Fruit fly (Drosophila melanogaster) whole organism, embryonic: Measurements from ENCODE around the gene CG14958.
A peak's percentile ranks its signal among the peaks of the same experiment; 100 is the strongest.

ENCODE experiments used
- Awh ChIP-seq: fragments of 200-800 bp; sonication (Bioruptor generic); IDR thresholded peaks from 2 replicates; pipeline ENCODE4, ENCODE4 v1.3.6; 2022; ENCODE audit warnings: missing biosample characterization, missing genetic modification characterization
- Bdp1 ChIP-seq: fragments of 200-800 bp; sonication (Bioruptor generic); optimal IDR thresholded peaks from 3 replicates; lab custom pipeline; 2016; ENCODE audit warnings: missing biosample characterization, missing genetic modification characterization
- CG10321 ChIP-seq: fragments of 200-800 bp; sonication (Bioruptor generic); IDR thresholded peaks from 2 replicates; pipeline ENCODE4 v1.3.6; 2022; ENCODE audit warnings: missing biosample characterization, missing genetic modification characterization
- CG10654 ChIP-seq: fragments of 200-800 bp; sonication (Bioruptor generic); optimal IDR thresholded peaks from 2 replicates; lab custom pipeline; 2016; ENCODE audit warnings: missing biosample characterization, missing genetic modification characterization
- CG12299 ChIP-seq: fragments of 200-800 bp; sonication (Bioruptor generic); optimal IDR thresholded peaks from 2 replicates; lab custom pipeline; 2018; ENCODE audit warnings: missing biosample characterization, mild to moderate bottlenecking, missing genetic modification characterization
- CG15011 ChIP-seq: fragments of 200-800 bp; sonication (Bioruptor generic); optimal IDR thresholded peaks from 3 replicates; lab custom pipeline; 2018; ENCODE audit warnings: missing biosample characterization, mild to moderate bottlenecking, missing genetic modification characterization
- CG15073 ChIP-seq: fragments of 200-800 bp; sonication (Bioruptor generic); optimal IDR thresholded peaks from 2 replicates; lab custom pipeline; 2016; ENCODE audit warnings: missing biosample characterization, missing genetic modification characterization
- CG17186 ChIP-seq: fragments of 200-800 bp; sonication (Bioruptor generic); optimal IDR thresholded peaks from 3 replicates; lab custom pipeline; 2017; ENCODE audit warnings: missing biosample characterization, missing genetic modification reagents, missing genetic modification characterization
- CG17568 ChIP-seq: fragments of 200-800 bp; sonication (Bioruptor generic); optimal IDR thresholded peaks from 2 replicates; lab custom pipeline; 2018; ENCODE audit warnings: missing biosample characterization, mild to moderate bottlenecking, missing genetic modification characterization, moderate library complexity
- CG17802 ChIP-seq: fragments of 200-800 bp; sonication (Bioruptor generic); optimal IDR thresholded peaks from 2 replicates; lab custom pipeline; 2018; ENCODE audit warnings: missing biosample characterization, mild to moderate bottlenecking, missing genetic modification characterization, moderate library complexity
- CG17829 ChIP-seq: fragments of 200-800 bp; optimal IDR thresholded peaks from 2 replicates; lab custom pipeline; 2019; ENCODE audit warnings: missing biosample characterization, mild to moderate bottlenecking, missing genetic modification characterization, moderate library complexity
- CG1832 ChIP-seq: fragments of 200-800 bp; sonication (Bioruptor generic); optimal IDR thresholded peaks from 2 replicates; lab custom pipeline; 2017; ENCODE audit warnings: missing biosample characterization, mild to moderate bottlenecking, missing genetic modification characterization, inconsistent platforms
- CG2120 ChIP-seq: fragments of 200-800 bp; sonication (Bioruptor generic); optimal IDR thresholded peaks from 3 replicates; lab custom pipeline; 2016; ENCODE audit warnings: missing biosample characterization, missing genetic modification characterization
- CG32532 ChIP-seq: fragments of 200-800 bp; sonication (Bioruptor generic); IDR thresholded peaks from 2 replicates; pipeline ENCODE4 v1.3.6; 2022; ENCODE audit warnings: missing biosample characterization, missing genetic modification characterization
- CG32767 ChIP-seq: fragments of 200-800 bp; sonication (Bioruptor generic); IDR thresholded peaks from 2 replicates; pipeline ENCODE4 v1.3.6; 2022; ENCODE audit warnings: missing biosample characterization, missing genetic modification characterization
- CG33557 ChIP-seq: fragments of 200-800 bp; sonication (Bioruptor generic); optimal IDR thresholded peaks from 2 replicates; lab custom pipeline; 2019; ENCODE audit warnings: missing biosample characterization, mild to moderate bottlenecking, missing genetic modification characterization, moderate library complexity
- CG34224 ChIP-seq: fragments of 200-800 bp; sonication (Bioruptor generic); IDR thresholded peaks from 3 replicates; pipeline ENCODE4 v1.3.6; 2022; ENCODE audit warnings: missing biosample characterization, missing genetic modification characterization; ENCODE audit not compliant: partially characterized antibody
- CG7745 ChIP-seq: fragments of 200-800 bp; sonication (Bioruptor generic); optimal IDR thresholded peaks from 2 replicates; lab custom pipeline; 2018; ENCODE audit warnings: missing biosample characterization, mild to moderate bottlenecking, missing genetic modification characterization, moderate library complexity
- CG8290 ChIP-seq, 3 experiments: fragments of 200-800 bp; sonication (Bioruptor generic); optimal IDR thresholded peaks; 2 replicates each; lab custom pipeline; 2016 to 2019; ENCODE audit warnings: missing biosample characterization in 3 of 3, missing genetic modification characterization in 3 of 3, mild to moderate bottlenecking in 2 of 3, moderate library complexity in 1 of 3
- CHES-1-like ChIP-seq: fragments of 200-800 bp; sonication (Bioruptor generic); optimal IDR thresholded peaks from 2 replicates; lab custom pipeline; 2016; ENCODE audit warnings: missing biosample characterization, missing genetic modification characterization
- Deaf1 ChIP-seq: fragments of 200-800 bp; optimal IDR thresholded peaks from 3 replicates; lab custom pipeline; 2019; ENCODE audit warnings: missing biosample characterization, mild to moderate bottlenecking, missing genetic modification characterization, moderate library complexity
- Dll ChIP-seq: fragments of 200-800 bp; sonication (Bioruptor generic); IDR thresholded peaks from 4 replicates; pipeline ENCODE4 v1.3.6; 2022; ENCODE audit warnings: missing biosample characterization, missing genetic modification characterization; ENCODE audit not compliant: partially characterized antibody
- Doc3 ChIP-seq: fragments of 200-800 bp; sonication (Bioruptor generic); IDR thresholded peaks from 3 replicates; pipeline ENCODE4 v1.3.6; 2022; ENCODE audit warnings: missing biosample characterization, missing genetic modification characterization; ENCODE audit not compliant: partially characterized antibody
- GATAe ChIP-seq: fragments of 200-800 bp; sonication (Bioruptor generic); conservative IDR thresholded peaks from 2 replicates; pipeline ENCODE4 v1.3.6; 2022; ENCODE audit warnings: missing biosample characterization, missing genetic modification characterization
- Jarid2 ChIP-seq: fragments of 200-800 bp; sonication (Bioruptor generic); optimal IDR thresholded peaks from 3 replicates; lab custom pipeline; 2017; ENCODE audit warnings: mild to moderate bottlenecking, missing biosample characterization, missing genetic modification reagents, missing genetic modification characterization
- Kr ChIP-seq: fragments of 200-800 bp; sonication (Bioruptor generic); optimal IDR thresholded peaks from 2 replicates; lab custom pipeline; 2017; ENCODE audit warnings: missing biosample characterization, mild to moderate bottlenecking, missing genetic modification characterization
- Mrtf ChIP-seq: fragments of 200-800 bp; sonication (Bioruptor generic); IDR thresholded peaks from 3 replicates; pipeline ENCODE4 v1.3.6; 2022; ENCODE audit warnings: missing biosample characterization, missing genetic modification characterization
- Nf-YB ChIP-seq: fragments of 200-800 bp; sonication (Bioruptor generic); optimal IDR thresholded peaks from 3 replicates; lab custom pipeline; 2019; ENCODE audit warnings: missing biosample characterization, mild to moderate bottlenecking, missing genetic modification characterization, moderate library complexity
- Ptx1 ChIP-seq: fragments of 200-800 bp; sonication (Bioruptor generic); IDR thresholded peaks from 2 replicates; pipeline ENCODE4 v1.3.6; 2022; ENCODE audit warnings: missing biosample characterization, missing genetic modification characterization
- Ravus ChIP-seq: fragments of 200-800 bp; sonication (Bioruptor generic); IDR thresholded peaks from 2 replicates; pipeline ENCODE4 v1.3.6; 2022; ENCODE audit warnings: missing biosample characterization, missing genetic modification characterization
- Scr ChIP-seq: fragments of 200-800 bp; sonication (Bioruptor generic); IDR thresholded peaks from 2 replicates; pipeline ENCODE4 v1.3.6; 2022; ENCODE audit warnings: missing biosample characterization, missing genetic modification characterization; ENCODE audit not compliant: partially characterized antibody
- Usf ChIP-seq: fragments of 200-800 bp; sonication (Bioruptor generic); optimal IDR thresholded peaks from 2 replicates; lab custom pipeline; 2017; ENCODE audit warnings: missing genotype, missing biosample characterization, missing genetic modification characterization
- caup ChIP-seq: fragments of 200-800 bp; sonication (Bioruptor generic); optimal IDR thresholded peaks from 3 replicates; lab custom pipeline; 2017; ENCODE audit warnings: missing biosample characterization, mild to moderate bottlenecking, missing genetic modification characterization, moderate library complexity; ENCODE audit not compliant: severe bottlenecking
- chif ChIP-seq, 2 experiments: fragments of 200-800 bp; sonication (Bioruptor generic); optimal IDR thresholded peaks; 3 replicates each; lab custom pipeline; 2016; ENCODE audit warnings: missing biosample characterization in 2 of 2, missing genetic modification characterization in 2 of 2
- dati ChIP-seq: fragments of 200-800 bp; sonication (Bioruptor generic); IDR thresholded peaks from 2 replicates; pipeline ENCODE4 v1.3.6; 2022; ENCODE audit warnings: missing biosample characterization, missing genetic modification characterization
- dimm ChIP-seq: fragments of 200-800 bp; sonication (Bioruptor generic); IDR thresholded peaks from 2 replicates; pipeline ENCODE4 v1.3.6; 2022; ENCODE audit warnings: missing biosample characterization, missing genetic modification characterization
- fu2 ChIP-seq: fragments of 200-800 bp; sonication (Bioruptor generic); optimal IDR thresholded peaks from 2 replicates; lab custom pipeline; 2016; ENCODE audit warnings: missing biosample characterization, missing genetic modification characterization
- gem ChIP-seq: fragments of 200-800 bp; sonication (Bioruptor generic); optimal IDR thresholded peaks from 2 replicates; lab custom pipeline; 2019; ENCODE audit warnings: missing biosample characterization, mild to moderate bottlenecking, missing genetic modification characterization, moderate library complexity
- gt ChIP-seq: fragments of 200-800 bp; sonication (Bioruptor generic); IDR thresholded peaks from 2 replicates; pipeline ENCODE4 v1.3.6; 2022; ENCODE audit warnings: missing biosample characterization, missing genetic modification characterization
- lola ChIP-seq, 3 experiments: fragments of >200 bp in 2 of 3; fragments of 200-800 bp in 1 of 3; sonication (Bioruptor generic) in 1 of 3; optimal IDR thresholded peaks; 2 replicates each; lab custom pipeline; 2017 to 2019; ENCODE audit warnings: missing biosample characterization in 3 of 3, missing genetic modification characterization in 3 of 3, mild to moderate bottlenecking in 1 of 3, moderate library complexity in 1 of 3
- nerfin-1 ChIP-seq: fragments of 200-800 bp; sonication (Bioruptor generic); optimal IDR thresholded peaks from 3 replicates; lab custom pipeline; 2019; ENCODE audit warnings: missing biosample characterization, mild to moderate bottlenecking, missing genetic modification characterization, moderate library complexity
- pb ChIP-seq: fragments of 200-800 bp; sonication (Bioruptor generic); optimal IDR thresholded peaks from 3 replicates; lab custom pipeline; 2016; ENCODE audit warnings: missing biosample characterization, missing genetic modification characterization
- ranshi ChIP-seq: fragments of 200-800 bp; sonication (Bioruptor generic); IDR thresholded peaks from 2 replicates; pipeline ENCODE4 v1.3.6; 2022; ENCODE audit warnings: missing biosample characterization, missing genetic modification characterization
- sens ChIP-seq: fragments of 200-800 bp; sonication (Bioruptor generic); peaks from one replicate; lab custom pipeline; 2016; ENCODE audit warnings: missing biosample characterization, missing genetic modification characterization
- shn ChIP-seq: fragments of 200-800 bp; sonication (Bioruptor generic); optimal IDR thresholded peaks from 3 replicates; lab custom pipeline; 2016; ENCODE audit warnings: missing biosample characterization, missing genetic modification characterization
- sima ChIP-seq: fragments of 200-800 bp; sonication (Bioruptor generic); optimal IDR thresholded peaks from 2 replicates; lab custom pipeline; 2016; ENCODE audit warnings: missing biosample characterization, missing genetic modification characterization
- slbo ChIP-seq: fragments of 200-800 bp; sonication (Bioruptor generic); IDR thresholded peaks from 2 replicates; pipeline ENCODE4 v1.3.6; 2022; ENCODE audit warnings: missing biosample characterization, missing genetic modification characterization
- unpg ChIP-seq: fragments of 200-800 bp; sonication (Bioruptor generic); optimal IDR thresholded peaks from 3 replicates; lab custom pipeline; 2018; ENCODE audit warnings: missing biosample characterization, mild to moderate bottlenecking, missing genetic modification characterization, moderate library complexity
- vnd ChIP-seq: fragments of 200-800 bp; sonication (Bioruptor generic); IDR thresholded peaks from 3 replicates; pipeline ENCODE4 v1.3.6; 2022; ENCODE audit warnings: missing biosample characterization, missing genetic modification characterization; ENCODE audit not compliant: partially characterized antibody

CG14958 gene

DNA sequence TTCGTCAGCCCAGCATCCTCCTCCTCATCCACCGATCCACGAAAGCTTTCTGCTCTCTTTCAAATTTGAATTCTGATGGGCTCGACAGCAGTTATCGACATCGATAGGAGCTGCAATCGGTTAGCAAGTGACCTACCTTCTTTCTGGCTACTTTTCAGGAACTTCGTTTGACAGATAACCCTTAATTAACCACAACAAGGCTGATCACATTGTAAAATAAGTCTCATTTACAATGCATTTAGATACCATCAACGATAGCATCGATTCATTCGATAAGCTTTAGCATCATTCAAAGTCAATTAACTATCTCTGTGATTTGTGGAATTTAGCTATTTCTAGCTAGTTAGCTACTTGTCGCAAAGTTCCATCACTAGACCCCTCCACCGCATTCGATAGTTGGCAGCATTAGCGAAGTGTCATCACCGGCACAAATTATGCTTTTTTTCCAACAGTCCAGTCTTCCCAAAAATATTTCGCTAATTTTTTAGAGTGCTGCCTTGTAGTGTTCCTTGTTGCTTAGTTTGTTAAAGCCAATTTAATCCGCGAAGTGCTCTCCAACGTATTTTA is 11.2 kb upstream of the CG14958 start, which contains the start of the genes MnM and Girdin (continued):
- TF ChIP-seq unpg (GFP tag; lab: Kevin White, UChicago), result no peak
- TF ChIP-seq Scr (GFP tag; lab: Robert Waterston, UW), result peak; percentile 92
- no peak for TF ChIP-seq CG32767 (GFP tag; lab: Robert Waterston, UW)
- TF ChIP-seq caup (GFP tag; lab: Kevin White, UChicago), result no peak
- no peak for TF ChIP-seq CG12299 (tag; lab: Kevin White, UChicago)
- no peak for TF ChIP-seq gem
- peak; percentile 93 for TF ChIP-seq Dll (GFP tag; lab: Robert Waterston, UW)
- TF ChIP-seq Deaf1 (tag; lab: Kevin White, UChicago), result no peak
- TF ChIP-seq Ravus (GFP tag; lab: Robert Waterston, UW), result no peak
- TF ChIP-seq sens (GFP tag; lab: Kevin White, UChicago), result peak; percentile 71
- peak; percentile 53 for TF ChIP-seq CG17186 (GFP tag; lab: Kevin White, UChicago)
- TF ChIP-seq CG8290 (GFP tag; optimal IDR thresholded peaks at IDR 0.05; lab: Kevin White, UChicago), result peak; percentile 41
- TF ChIP-seq CG8290 (tag; optimal IDR thresholded peaks at IDR 0.05; lab: Kevin White, UChicago), result peak in 1 of 2 experiments; percentile 25
- TF ChIP-seq CG17802 (tag; lab: Kevin White, UChicago), result no peak
- peak; percentile 40 for TF ChIP-seq CG33557 (GFP tag; lab: Kevin White, UChicago)
- no peak for TF ChIP-seq Mrtf
- TF ChIP-seq CG17829 (tag; lab: Kevin White, UChicago), result peak; percentile 71
- no peak for TF ChIP-seq CG15011 (GFP tag; lab: Kevin White, UChicago)
- TF ChIP-seq sima (GFP tag; lab: Kevin White, UChicago), result no peak
- no peak for TF ChIP-seq Jarid2
- TF ChIP-seq gt (GFP tag; lab: Robert Waterston, UW), result no peak
- TF ChIP-seq ranshi (GFP tag; lab: Robert Waterston, UW), result peak; percentile 54; the same call in 1 of the 2 replicates
- no peak for TF ChIP-seq GATAe
- TF ChIP-seq vnd (GFP tag; lab: Robert Waterston, UW), result peak; percentile 86
- TF ChIP-seq dati (GFP tag; lab: Robert Waterston, UW), result no peak
- TF ChIP-seq chif (GFP tag; optimal IDR thresholded peaks at IDR 0.05; lab: Kevin White, UChicago), result peak; percentile 37 to 74
- peak; percentile 74; the same call in 2 of the 3 replicates for TF ChIP-seq CG34224 (GFP tag; lab: Robert Waterston, UW)
- TF ChIP-seq CG10321 (GFP tag; lab: Robert Waterston, UW), result no peak
- no peak for TF ChIP-seq Usf (GFP tag; lab: Kevin White, UChicago)
- no peak for TF ChIP-seq dimm (GFP tag; lab: Robert Waterston, UW)
- no peak for TF ChIP-seq Nf-YB (GFP tag; lab: Kevin White, UChicago)
- TF ChIP-seq CG7745 (tag; lab: Kevin White, UChicago), result no peak
- TF ChIP-seq CG32532 (GFP tag; lab: Robert Waterston, UW), result peak; percentile 53; the same call in 1 of the 2 replicates
- no peak for TF ChIP-seq CG17568 (GFP tag; lab: Kevin White, UChicago)
- peak; percentile 82 for TF ChIP-seq fu2 (GFP tag; lab: Kevin White, UChicago)
- peak; percentile 87 for TF ChIP-seq shn (GFP tag; lab: Kevin White, UChicago)
- TF ChIP-seq Doc3 (GFP tag; lab: Robert Waterston, UW), result peak; percentile 82
- peak in 1 of 3 experiments; percentile 58 for TF ChIP-seq lola (GFP tag; optimal IDR thresholded peaks at IDR 0.05; lab: Kevin White, UChicago)
- peak; percentile 53 for TF ChIP-seq pb (GFP tag; lab: Kevin White, UChicago)
- TF ChIP-seq CG10654 (GFP tag; lab: Kevin White, UChicago), result peak; percentile 43
- TF ChIP-seq nerfin-1 (tag; lab: Kevin White, UChicago), result peak; percentile 6
- peak; percentile 54 for TF ChIP-seq Bdp1 (GFP tag; lab: Kevin White, UChicago)
- peak; percentile 91 for TF ChIP-seq CG2120 (GFP tag; lab: Kevin White, UChicago)
- no peak for TF ChIP-seq Kr (GFP tag; lab: Kevin White, UChicago)
- peak; percentile 86 for TF ChIP-seq CHES-1-like (GFP tag; lab: Kevin White, UChicago)
- no peak for TF ChIP-seq Ptx1 (GFP tag; lab: Robert Waterston, UW)
- TF ChIP-seq CG15073 (GFP tag; lab: Kevin White, UChicago), result no peak
- TF ChIP-seq CG1832, result no peak
- TF ChIP-seq slbo (GFP tag; lab: Robert Waterston, UW), result peak; percentile 83
- TF ChIP-seq Awh (GFP tag; lab: Robert Waterston, UW), result no peak
